Fruit fly (Drosophila melanogaster) whole organism, adult: ENCODE measurements around the gene Sms.

ENCODE experiments used
- CG11617 ChIP-seq: fragments of 200-800 bp; sonication (Bioruptor generic); optimal IDR thresholded peaks from 2 replicates; lab custom pipeline; 2017; ENCODE audit warnings: mild to moderate bottlenecking, missing biosample characterization, missing genetic modification reagents, missing genetic modification characterization
- CG14711 ChIP-seq: fragments of 200-800 bp; sonication (Bioruptor generic); optimal IDR thresholded peaks from 2 replicates; lab custom pipeline; 2018; ENCODE audit warnings: missing biosample characterization, mild to moderate bottlenecking, missing genetic modification characterization, moderate library complexity
- CG1620 ChIP-seq: fragments of 200-800 bp; sonication (Bioruptor generic); optimal IDR thresholded peaks from 2 replicates; lab custom pipeline; 2016; ENCODE audit warnings: missing biosample characterization, missing genetic modification characterization
- CG7101 ChIP-seq: fragments of 200-800 bp; sonication (Bioruptor generic); optimal IDR thresholded peaks from 2 replicates; lab custom pipeline; 2018; ENCODE audit warnings: missing biosample characterization, mild to moderate bottlenecking, missing genetic modification characterization, moderate library complexity
- Clk ChIP-seq: fragments of 200-800 bp; sonication (Bioruptor generic); optimal IDR thresholded peaks from 2 replicates; lab custom pipeline; 2017; ENCODE audit warnings: missing biosample characterization, missing genetic modification characterization
- ovo ChIP-seq: fragments of 200-800 bp; sonication (Bioruptor generic); optimal IDR thresholded peaks from 2 replicates; lab custom pipeline; 2016; ENCODE audit warnings: missing biosample characterization, missing genetic modification characterization

- no peak for TF ChIP-seq CG11617 (GFP tag; lab: Kevin White, UChicago)
- TF ChIP-seq CG1620 (GFP tag; lab: Kevin White, UChicago) = no peak
- TF ChIP-seq CG7101 (tag; lab: Kevin White, UChicago) = no peak
- TF ChIP-seq Clk = no peak
- TF ChIP-seq ovo (GFP tag; lab: Kevin White, UChicago) = no peak
- no peak for TF ChIP-seq CG14711 (tag; lab: Kevin White, UChicago)
Observed at dm6 chr3L:12289664-12290063, 12.6 kb upstream of the Sms start.
